Fruit fly (Drosophila melanogaster) S2 (cell line): ENCODE results near the gene CG42307.

Experiments
- CG8478 ChIP-seq: fragments of >200 bp; optimal IDR thresholded peaks from 2 replicates; lab custom pipeline; 2018
- CTCF ChIP-seq, 2 experiments: fragments of >200 bp; optimal IDR thresholded peaks; 2 replicates each; lab custom pipeline; 2018

DNA sequence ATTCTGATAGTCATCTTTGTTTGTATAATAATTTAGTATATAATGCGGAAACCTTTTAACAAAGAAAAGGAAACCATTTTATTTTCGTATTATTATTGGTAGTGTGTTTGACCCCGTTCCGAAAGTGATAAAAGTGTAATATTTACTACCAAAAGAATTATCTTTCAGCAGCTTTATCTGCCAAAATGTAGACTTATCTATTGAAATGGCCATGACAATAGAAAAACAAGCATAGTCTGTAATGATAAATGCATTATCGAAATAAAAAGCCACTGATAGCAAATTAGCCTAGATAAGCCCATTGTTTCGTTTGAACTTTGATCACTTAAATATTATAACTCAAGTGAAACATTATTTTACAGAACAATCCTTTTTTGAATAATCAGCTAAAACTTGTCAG, 47.2 kb downstream of the CG42307 start:
- TF ChIP-seq CG8478 (no peak), CTCF (optimal IDR thresholded peaks at IDR 0.05; lab: Kevin White, UChicago) (no peak)
